Worm (Caenorhabditis elegans) whole organism, L1 larva: ENCODE data around the gene unc-16.

Source experiments
- C04F5.9 ChIP-seq: sonication (generic microtip); optimal IDR thresholded peaks from 2 replicates; lab custom pipeline; 2016; ENCODE audit warnings: missing genetic modification characterization, missing compliant biosample characterization
- Y116A8C.19 ChIP-seq: sonication (generic microtip); optimal IDR thresholded peaks from 2 replicates; lab custom pipeline; 2016; ENCODE audit warnings: missing compliant biosample characterization, missing genetic modification characterization, borderline replicate concordance
- aha-1 ChIP-seq: fragments of 150-350 bp; optimal IDR thresholded peaks from 2 replicates; lab custom pipeline; 2014; ENCODE audit warnings: missing biosample characterization, missing genetic modification characterization
- ama-1 ChIP-seq: fragments of 150-350 bp; optimal IDR thresholded peaks from 2 replicates; lab custom pipeline; 2014
- blmp-1 ChIP-seq: fragments of 150-350 bp; optimal IDR thresholded peaks from 2 replicates; lab custom pipeline; 2014; ENCODE audit warnings: missing biosample characterization, missing genetic modification characterization
- ceh-63 ChIP-seq: fragments of 200-800 bp; sonication (Bioruptor generic); optimal IDR thresholded peaks from 2 replicates; lab custom pipeline; 2018; ENCODE audit warnings: mild to moderate bottlenecking, missing genetic modification characterization, missing compliant biosample characterization
- ceh-8 ChIP-seq: fragments of 200-800 bp; sonication (Bioruptor generic); optimal IDR thresholded peaks from 2 replicates; lab custom pipeline; 2018; ENCODE audit warnings: mild to moderate bottlenecking, missing genetic modification characterization, moderate library complexity, missing compliant biosample characterization
- ceh-88 ChIP-seq: fragments of 200-800 bp; sonication (Bioruptor generic); IDR thresholded peaks from 2 replicates; pipeline ENCODE4 v1.3.6; 2022; ENCODE audit warnings: missing genetic modification characterization, missing compliant biosample characterization
- ceh-90 ChIP-seq: sonication (generic microtip); optimal IDR thresholded peaks from 2 replicates; lab custom pipeline; 2016; ENCODE audit warnings: missing genetic modification characterization, missing compliant biosample characterization
- dpl-1 ChIP-seq, 3 experiments: fragments of 150-350 bp in 2 of 3; sonication (generic microtip) in 1 of 3; optimal IDR thresholded peaks; 2 replicates each; lab custom pipeline; 2014 to 2017; ENCODE audit warnings: missing biosample characterization in 3 of 3, missing genetic modification characterization in 3 of 3, missing genetic modification reagents in 3 of 3
- efl-1 ChIP-seq, 4 experiments: fragments of 150-350 bp; optimal IDR thresholded peaks in 3 of 4; peaks in 1 of 4; 1 replicate in 1 of 4; 2 replicates in 3 of 4; lab custom pipeline; 2014; ENCODE audit warnings: missing biosample characterization in 2 of 4, missing genetic modification characterization in 2 of 4, missing genetic modification reagents in 2 of 4
- elt-2 ChIP-seq: sonication (generic microtip); optimal IDR thresholded peaks from 2 replicates; lab custom pipeline; 2016; ENCODE audit warnings: missing genetic modification characterization, mild to moderate bottlenecking, inconsistent platforms, missing compliant biosample characterization, missing genetic modification reagents
- ets-5 ChIP-seq: fragments of 200-800 bp; sonication (Bioruptor generic); IDR thresholded peaks from 2 replicates; pipeline ENCODE4 v1.3.6; 2022; ENCODE audit warnings: missing genetic modification characterization, missing compliant biosample characterization
- fkh-4 ChIP-seq: sonication (generic microtip); optimal IDR thresholded peaks from 2 replicates; lab custom pipeline; 2016; ENCODE audit warnings: missing compliant biosample characterization, missing genetic modification characterization, borderline replicate concordance
- fkh-8 ChIP-seq: sonication (generic microtip); optimal IDR thresholded peaks from 2 replicates; lab custom pipeline; 2016; ENCODE audit warnings: mild to moderate bottlenecking, missing genetic modification characterization, missing compliant biosample characterization
- hlh-17 ChIP-seq: fragments of 200-800 bp; sonication (Bioruptor generic); optimal IDR thresholded peaks from 2 replicates; lab custom pipeline; 2018; ENCODE audit warnings: missing genetic modification characterization, mild to moderate bottlenecking, missing compliant biosample characterization, moderate library complexity, borderline replicate concordance
- hlh-4 ChIP-seq: sonication (generic microtip); optimal IDR thresholded peaks from 2 replicates; lab custom pipeline; 2016; ENCODE audit warnings: mild to moderate bottlenecking, missing genetic modification characterization, missing compliant biosample characterization
- hpl-2 ChIP-seq: fragments of 150-350 bp; optimal IDR thresholded peaks from 2 replicates; lab custom pipeline; 2014; ENCODE audit warnings: missing biosample characterization, missing genetic modification reagents, missing genetic modification characterization
- irx-1 ChIP-seq: sonication (generic microtip); optimal IDR thresholded peaks from 2 replicates; lab custom pipeline; 2016; ENCODE audit warnings: missing genetic modification characterization, missing compliant biosample characterization
- isw-1 ChIP-seq: fragments of 200-800 bp; sonication (Bioruptor generic); IDR thresholded peaks from 2 replicates; pipeline ENCODE4 v1.3.6; 2022; ENCODE audit warnings: missing genetic modification characterization, missing compliant biosample characterization
- lin-14 ChIP-seq: fragments of 200-800 bp; sonication (Bioruptor generic); optimal IDR thresholded peaks from 2 replicates; lab custom pipeline; 2018; ENCODE audit warnings: mild to moderate bottlenecking, missing genetic modification characterization, moderate library complexity, missing compliant biosample characterization
- lin-35 ChIP-seq, 2 experiments: fragments of 150-350 bp; optimal IDR thresholded peaks; 2 replicates each; lab custom pipeline; 2014; ENCODE audit warnings: missing biosample characterization in 2 of 2, missing genetic modification characterization in 2 of 2, missing genetic modification reagents in 2 of 2
- lin-39 ChIP-seq: fragments of 150-350 bp; optimal IDR thresholded peaks from 2 replicates; lab custom pipeline; 2014; ENCODE audit warnings: missing biosample characterization, missing genetic modification reagents, missing genetic modification characterization
- nhr-11 ChIP-seq: fragments of 150-350 bp; optimal IDR thresholded peaks from 2 replicates; lab custom pipeline; 2014; ENCODE audit warnings: missing biosample characterization, missing genetic modification characterization
- nhr-19 ChIP-seq: fragments of 200-800 bp; sonication (Bioruptor generic); conservative IDR thresholded peaks from 2 replicates; pipeline ENCODE4 v1.3.6; 2022; ENCODE audit warnings: missing genetic modification characterization, missing compliant biosample characterization
- nhr-20 ChIP-seq: sonication (generic microtip); optimal IDR thresholded peaks from 2 replicates; lab custom pipeline; 2016; ENCODE audit warnings: mild to moderate bottlenecking, missing genetic modification characterization, missing compliant biosample characterization
- nhr-28 ChIP-seq: fragments of 150-350 bp; optimal IDR thresholded peaks from 2 replicates; lab custom pipeline; 2014; ENCODE audit warnings: missing biosample characterization, missing genetic modification characterization
- nhr-76 ChIP-seq: sonication (generic microtip); optimal IDR thresholded peaks from 2 replicates; lab custom pipeline; 2017; ENCODE audit warnings: missing biosample characterization, missing genetic modification characterization
- nhr-84 ChIP-seq: sonication (generic microtip); optimal IDR thresholded peaks from 2 replicates; lab custom pipeline; 2017; ENCODE audit warnings: missing biosample characterization, missing genetic modification characterization
- nhr-90 ChIP-seq: sonication (generic microtip); optimal IDR thresholded peaks from 2 replicates; lab custom pipeline; 2016; ENCODE audit warnings: mild to moderate bottlenecking, missing genetic modification characterization, missing compliant biosample characterization; ENCODE audit not compliant: poor library complexity
- pag-3 ChIP-seq: sonication (generic microtip); optimal IDR thresholded peaks from 2 replicates; lab custom pipeline; 2017; ENCODE audit warnings: missing genetic modification characterization, mild to moderate bottlenecking, missing compliant biosample characterization, antibody characterized with exemption, borderline replicate concordance; ENCODE audit not compliant: insufficient read depth
- pqm-1 ChIP-seq: sonication (generic microtip); optimal IDR thresholded peaks from 3 replicates; lab custom pipeline; 2017; ENCODE audit warnings: missing biosample characterization, missing genetic modification characterization
- skn-1 ChIP-seq: fragments of 150-350 bp; optimal IDR thresholded peaks from 2 replicates; lab custom pipeline; 2014; ENCODE audit warnings: missing biosample characterization, missing genetic modification characterization
- snpc-4 ChIP-seq: fragments of 150-350 bp; optimal IDR thresholded peaks from 2 replicates; lab custom pipeline; 2014; ENCODE audit warnings: missing biosample characterization, missing genetic modification characterization
- snu-23 ChIP-seq: sonication (generic microtip); optimal IDR thresholded peaks from 2 replicates; lab custom pipeline; 2016; ENCODE audit warnings: missing genetic modification characterization, missing compliant biosample characterization
- sox-4 ChIP-seq: sonication (generic microtip); optimal IDR thresholded peaks from 2 replicates; lab custom pipeline; 2016; ENCODE audit warnings: missing genetic modification characterization, missing compliant biosample characterization
- sptf-1 ChIP-seq: fragments of 150-350 bp; optimal IDR thresholded peaks from 2 replicates; lab custom pipeline; 2014; ENCODE audit warnings: missing biosample characterization, missing genetic modification characterization
- swsn-7 ChIP-seq: sonication (generic microtip); optimal IDR thresholded peaks from 2 replicates; lab custom pipeline; 2016; ENCODE audit warnings: missing genetic modification characterization, missing compliant biosample characterization
- vab-15 ChIP-seq: sonication (generic microtip); optimal IDR thresholded peaks from 2 replicates; lab custom pipeline; 2017; ENCODE audit warnings: missing genotype, mild to moderate bottlenecking, missing genetic modification characterization, missing compliant biosample characterization
- zip-4 ChIP-seq: fragments of 200-800 bp; sonication (Bioruptor generic); optimal IDR thresholded peaks from 2 replicates; lab custom pipeline; 2018; ENCODE audit warnings: mild to moderate bottlenecking, missing genetic modification characterization, moderate library complexity, missing compliant biosample characterization
- ztf-11 ChIP-seq, 2 experiments: sonication (generic microtip); optimal IDR thresholded peaks; 2 replicates each; lab custom pipeline; 2016 to 2017; ENCODE audit warnings: missing genetic modification characterization in 2 of 2, missing biosample characterization in 1 of 2, missing compliant biosample characterization in 1 of 2
- ztf-4 ChIP-seq: fragments of 150-350 bp; optimal IDR thresholded peaks from 2 replicates; lab custom pipeline; 2014; ENCODE audit warnings: missing biosample characterization, missing genetic modification characterization

unc-16 gene

ce11 chrIII:9511660-9512059, 34.4 kb upstream of the unc-16 start:
- TF ChIP-seq lin-39 (no peak), sptf-1 (tag; lab: Kevin White, UChicago) (no peak), hlh-4 (no peak), ztf-4 (tag; lab: Kevin White, UChicago) (no peak), efl-1 (optimal IDR thresholded peaks at IDR 0.05; lab: Kevin White, UChicago) (no peak), efl-1 (GFP tag; optimal IDR thresholded peaks at IDR 0.05 in 1 of 2; lab: Kevin White, UChicago) (no peak), nhr-19 (GFP tag; lab: Robert Waterston, UW) (no peak), lin-35 (GFP tag; optimal IDR thresholded peaks at IDR 0.05; lab: Kevin White, UChicago) (no peak), pqm-1 (tag; lab: Kevin White, UChicago) (no peak), isw-1 (GFP tag; lab: Robert Waterston, UW) (no peak), nhr-20 (no peak), irx-1 (tag; lab: Kevin White, UChicago) (no peak), nhr-84 (tag; lab: Kevin White, UChicago) (no peak), elt-2 (tag; lab: Kevin White, UChicago) (no peak)

- no peak for TF ChIP-seq skn-1 (tag; lab: Kevin White, UChicago)
- no peak for TF ChIP-seq swsn-7
Observed at ce11 chrIII:9513006-9513405, 33.1 kb upstream of the unc-16 start.

ce11 chrIII:9513569-9513968, 32.5 kb upstream of the unc-16 start, which contains the start of gene F55H2.8:
Gene F55H2.8 (plus strand): TSS chrIII:9513869.
- TF ChIP-seq snpc-4 (tag; lab: Kevin White, UChicago), result no peak
- TF ChIP-seq nhr-20, result no peak
- TF ChIP-seq nhr-90 (tag; lab: Kevin White, UChicago), result no peak
- no peak for TF ChIP-seq nhr-76 (tag; lab: Kevin White, UChicago)
- no peak for TF ChIP-seq zip-4 (GFP tag; lab: Kevin White, UChicago)
- TF ChIP-seq nhr-11, result no peak
- no peak for TF ChIP-seq ceh-63
- TF ChIP-seq ztf-11 (tag; optimal IDR thresholded peaks at IDR 0.05; lab: Kevin White, UChicago), result no peak
- TF ChIP-seq efl-1 (optimal IDR thresholded peaks at IDR 0.05; lab: Kevin White, UChicago), result no peak
- TF ChIP-seq efl-1 (GFP tag; optimal IDR thresholded peaks at IDR 0.05 in 1 of 2; lab: Kevin White, UChicago), result no peak
- TF ChIP-seq C04F5.9 (tag; lab: Kevin White, UChicago), result no peak
- TF ChIP-seq hlh-4, result no peak
- TF ChIP-seq pag-3 (tag; lab: Kevin White, UChicago), result no peak
- TF ChIP-seq ceh-88 (GFP tag; lab: Robert Waterston, UW), result no peak
- TF ChIP-seq ets-5 (GFP tag; lab: Robert Waterston, UW), result no peak
- no peak for TF ChIP-seq aha-1
- no peak for TF ChIP-seq vab-15 (tag; lab: Kevin White, UChicago)

ce11 chrIII:9516148-9516547, 29.9 kb upstream of the unc-16 start, which contains the start of gene F55H2.7:
Gene F55H2.7 (minus strand): TSS chrIII:9516248.
- TF ChIP-seq ceh-90 (tag; lab: Kevin White, UChicago) (no peak), Y116A8C.19 (no peak), nhr-19 (GFP tag; lab: Robert Waterston, UW) (no peak), nhr-28 (tag; lab: Kevin White, UChicago) (no peak), snpc-4 (tag; lab: Kevin White, UChicago) (no peak), fkh-8 (tag; lab: Kevin White, UChicago) (no peak)

ce11 chrIII:9521410-9522090, 24.5 kb upstream of the unc-16 start, which contains the start of the genes clu-1 and prp-40:
Gene clu-1 (minus strand): TSS chrIII:9521460.
Gene prp-40 (plus strand): TSS chrIII:9522075.
- peak; percentile 70 for TF ChIP-seq hpl-2 (GFP tag; lab: Kevin White, UChicago)
- no peak for TF ChIP-seq hlh-4
- TF ChIP-seq ceh-63, result no peak
- TF ChIP-seq ztf-11 (tag; optimal IDR thresholded peaks at IDR 0.05; lab: Kevin White, UChicago), result peak in 1 of 2 experiments; percentile 37
- no peak for TF ChIP-seq hlh-17 (GFP tag; lab: Kevin White, UChicago)
- peak; percentile 95 for TF ChIP-seq snu-23 (GFP tag; lab: Kevin White, UChicago)
- TF ChIP-seq nhr-84 (tag; lab: Kevin White, UChicago), result no peak
- TF ChIP-seq lin-14 (GFP tag; lab: Kevin White, UChicago), result peak; percentile 90
- TF ChIP-seq fkh-4 (tag; lab: Kevin White, UChicago), result peak; percentile 77
- peak; percentile 91 for TF ChIP-seq swsn-7
- TF ChIP-seq blmp-1 (tag; lab: Kevin White, UChicago), result no peak
- peak; percentile 83 to 87 (median 86) for TF ChIP-seq dpl-1 (GFP tag; optimal IDR thresholded peaks at IDR 0.05; lab: Kevin White, UChicago)
- peak; percentile 79 for TF ChIP-seq ceh-8 (GFP tag; lab: Kevin White, UChicago)
- TF ChIP-seq pqm-1 (tag; lab: Kevin White, UChicago), result no peak
- TF ChIP-seq aha-1, result peak; percentile 40
- TF ChIP-seq ztf-4 (tag; lab: Kevin White, UChicago), result peak; percentile 83
- TF ChIP-seq sox-4 (tag; lab: Kevin White, UChicago), result peak; percentile 60
- TF ChIP-seq ama-1 (lab: Kevin White, UChicago), result no peak
- peak; percentile 43 for TF ChIP-seq nhr-11
